Worm (Caenorhabditis elegans) whole organism, L2 larva: ENCODE results near the gene fezf-1.

Source experiments
- R02D3.7 ChIP-seq: fragments of 150-350 bp; optimal IDR thresholded peaks from 2 replicates; lab custom pipeline; 2014; ENCODE audit warnings: missing biosample characterization, missing genetic modification characterization
- ama-1 ChIP-seq: fragments of 150-350 bp; optimal IDR thresholded peaks from 2 replicates; lab custom pipeline; 2018; ENCODE audit warnings: inconsistent platforms
- ceh-82 ChIP-seq: fragments of 150-350 bp; optimal IDR thresholded peaks from 2 replicates; lab custom pipeline; 2014; ENCODE audit warnings: missing biosample characterization, missing genetic modification characterization
- crh-2 ChIP-seq: sonication (generic microtip); optimal IDR thresholded peaks from 2 replicates; lab custom pipeline; 2017; ENCODE audit warnings: missing biosample characterization, missing genetic modification characterization
- fos-1 ChIP-seq: fragments of 150-350 bp; optimal IDR thresholded peaks from 2 replicates; lab custom pipeline; 2014; ENCODE audit warnings: missing biosample characterization, missing genetic modification characterization
- lin-39 ChIP-seq: fragments of 150-350 bp; optimal IDR thresholded peaks from 2 replicates; lab custom pipeline; 2014; ENCODE audit warnings: missing biosample characterization, missing genetic modification reagents, missing genetic modification characterization
- nhr-12 ChIP-seq: fragments of 150-350 bp; optimal IDR thresholded peaks from 2 replicates; lab custom pipeline; 2014; ENCODE audit warnings: missing biosample characterization, missing genetic modification characterization
- nhr-23 ChIP-seq: fragments of 150-350 bp; optimal IDR thresholded peaks from 2 replicates; lab custom pipeline; 2014; ENCODE audit warnings: missing biosample characterization, missing genetic modification reagents, missing genetic modification characterization
- nhr-237 ChIP-seq: fragments of 150-350 bp; optimal IDR thresholded peaks from 2 replicates; lab custom pipeline; 2014; ENCODE audit warnings: missing biosample characterization, missing genetic modification characterization
- sem-4 ChIP-seq: fragments of 150-350 bp; optimal IDR thresholded peaks from 2 replicates; lab custom pipeline; 2014; ENCODE audit warnings: missing biosample characterization, missing genetic modification reagents, missing genetic modification characterization
- skn-1 ChIP-seq: sonication (generic microtip); optimal IDR thresholded peaks from 2 replicates; lab custom pipeline; 2017; ENCODE audit warnings: missing biosample characterization, missing genetic modification characterization
- zag-1 ChIP-seq: fragments of 150-350 bp; optimal IDR thresholded peaks from 2 replicates; lab custom pipeline; 2014; ENCODE audit warnings: missing biosample characterization, missing genetic modification characterization

DNA sequence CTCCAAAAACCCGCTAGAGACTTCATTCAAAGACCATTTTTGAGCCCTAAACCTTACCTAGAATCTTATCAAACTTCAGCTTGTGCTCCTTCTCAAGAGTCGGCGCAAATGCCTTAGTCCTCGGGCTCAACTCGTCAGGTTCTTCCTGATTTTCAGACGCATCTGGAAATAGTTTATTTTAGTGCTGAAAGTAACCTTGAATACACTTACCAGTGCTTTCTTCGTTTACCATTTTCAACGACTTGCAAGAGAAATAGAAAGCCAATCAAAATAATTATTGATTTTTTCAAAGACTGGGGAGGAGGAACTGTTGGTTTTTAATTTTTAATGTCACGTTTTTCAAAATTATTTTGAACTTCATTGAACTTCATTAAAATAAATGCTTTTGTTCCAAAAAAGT, 6.1 kb downstream of the fezf-1 start, which contains the start of the genes ttbk-8.1 and Y38H8A.4:
- TF ChIP-seq nhr-12 (tag; lab: Kevin White, UChicago) (no peak), sem-4 (tag; lab: Kevin White, UChicago) (no peak), nhr-237 (tag; lab: Kevin White, UChicago) (no peak), R02D3.7 (no peak), lin-39 (tag; lab: Kevin White, UChicago) (no peak), fos-1 (tag; lab: Kevin White, UChicago) (no peak), zag-1 (tag; lab: Kevin White, UChicago) (no peak), crh-2 (tag; lab: Kevin White, UChicago) (no peak), nhr-23 (no peak), ceh-82 (no peak), skn-1 (tag; lab: Kevin White, UChicago) (no peak), ama-1 (lab: Kevin White, UChicago) (no peak)
